Worm (Caenorhabditis elegans) whole organism, midembryonic: ENCODE data around the gene ZK742.4.
A peak's percentile ranks its signal among the peaks of the same experiment; 100 is the strongest.

ENCODE experiments used
- T22C8.4 ChIP-seq: fragments of 200-800 bp; sonication (Bioruptor generic); IDR thresholded peaks from 2 replicates; pipeline ENCODE4 v1.3.6; 2022; ENCODE audit warnings: missing genetic modification characterization, missing compliant biosample characterization
- cog-1 ChIP-seq: sonication (generic microtip); optimal IDR thresholded peaks from 2 replicates; lab custom pipeline; 2016; ENCODE audit warnings: missing genetic modification characterization, missing compliant biosample characterization
- flt-1 ChIP-seq: fragments of 200-800 bp; sonication (Bioruptor generic); IDR thresholded peaks from 2 replicates; pipeline ENCODE4 v1.3.6; 2022; ENCODE audit warnings: missing genetic modification characterization, missing compliant biosample characterization
- klf-2 ChIP-seq: fragments of 200-800 bp; sonication (Bioruptor generic); conservative IDR thresholded peaks from 2 replicates; pipeline ENCODE4 v1.3.6; 2022; ENCODE audit warnings: missing genetic modification reagents, missing genetic modification characterization, missing compliant biosample characterization
- med-1 ChIP-seq: sonication (generic microtip); optimal IDR thresholded peaks from 2 replicates; lab custom pipeline; 2017; ENCODE audit warnings: missing genetic modification characterization, mild to moderate bottlenecking, missing compliant biosample characterization, antibody characterized with exemption, missing genetic modification reagents; ENCODE audit not compliant: insufficient read depth
- ref-1 ChIP-seq: fragments of 200-800 bp; sonication (Bioruptor generic); conservative IDR thresholded peaks from 2 replicates; pipeline ENCODE4 v1.3.6; 2022; ENCODE audit warnings: missing genetic modification reagents, missing genetic modification characterization, missing compliant biosample characterization
- tab-1 ChIP-seq: fragments of 200-800 bp; sonication (Bioruptor generic); IDR thresholded peaks from 2 replicates; pipeline ENCODE4 v1.3.6; 2022; ENCODE audit warnings: missing genetic modification characterization, missing compliant biosample characterization
- ztf-23 ChIP-seq: fragments of 200-800 bp; sonication (Bioruptor generic); IDR thresholded peaks from 2 replicates; pipeline ENCODE4 v1.3.6; 2022; ENCODE audit warnings: missing genetic modification reagents, missing genetic modification characterization, missing compliant biosample characterization
- ztf-29 ChIP-seq: fragments of 200-800 bp; sonication (Bioruptor generic); IDR thresholded peaks from 2 replicates; pipeline ENCODE4 v1.3.6; 2022; ENCODE audit warnings: missing genetic modification reagents, missing genetic modification characterization, missing compliant biosample characterization

ZK742.4 gene

ce11 chrV:7776029-7776628 lies 35.5 kb downstream of the ZK742.4 start, which contains the start of the genes rpl-39 and rps-30:
rpl-39 (minus strand) TSS chrV:7776079.
rps-30 (plus strand) TSS chrV:7776578.
- TF ChIP-seq ztf-29 (no peak), ztf-23 (GFP tag; lab: Robert Waterston, UW) (peak; percentile 59; the same call in 1 of the 2 replicates), flt-1 (GFP tag; lab: Robert Waterston, UW) (no peak), cog-1 (peak; percentile 13), med-1 (GFP tag; lab: Kevin White, UChicago) (no peak), T22C8.4 (GFP tag; lab: Robert Waterston, UW) (peak; percentile 21; the same call in 1 of the 2 replicates), klf-2 (no peak), tab-1 (GFP tag; lab: Robert Waterston, UW) (no peak)

DNA sequence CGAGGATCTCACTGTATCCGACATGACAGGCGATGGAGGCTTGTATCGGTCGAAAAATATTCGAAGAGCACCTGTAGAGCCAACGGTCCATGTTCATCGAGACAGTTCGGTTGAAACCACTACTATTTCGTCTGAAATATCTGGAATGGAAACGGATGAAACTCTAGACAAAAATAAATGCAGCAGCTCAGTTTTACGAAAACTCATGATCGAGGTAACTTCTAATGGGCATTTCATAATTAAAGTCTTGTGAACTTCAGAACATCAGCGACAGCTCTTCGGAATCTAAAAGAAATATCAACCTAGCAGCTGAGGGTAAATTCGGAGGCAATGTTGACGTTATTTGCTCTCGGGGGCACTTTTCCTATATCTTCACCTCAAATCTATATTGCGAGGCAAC lies 36.4 kb downstream of the ZK742.4 start:
- no peak for TF ChIP-seq klf-2

DNA sequence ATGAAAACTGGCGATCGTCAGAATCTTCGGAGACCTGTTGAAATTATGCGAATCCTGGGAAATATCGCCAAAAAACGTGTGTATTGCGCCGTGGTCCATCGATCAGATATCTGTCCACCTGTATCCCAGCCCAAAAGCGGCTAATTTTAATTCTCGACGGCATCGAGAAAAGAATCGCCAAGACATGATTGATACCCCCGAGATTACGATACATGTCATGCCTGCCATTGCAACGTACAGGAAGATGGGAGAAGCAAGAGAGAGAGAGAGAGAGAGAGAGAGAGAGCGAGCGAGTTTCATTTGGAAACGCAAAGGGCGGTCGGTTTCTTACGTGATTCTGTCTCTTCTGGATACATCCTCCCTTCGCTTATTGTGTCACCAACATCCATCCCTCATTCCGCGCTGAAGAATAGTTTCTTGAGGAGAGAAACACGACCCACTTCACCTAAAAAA lies 37.4 kb downstream of the ZK742.4 start, which contains the start of gene grl-10:
Gene grl-10 (plus strand): TSS at position 403 of the 453 bp plus-strand sequence.
- TF ChIP-seq ztf-29 (no peak), flt-1 (GFP tag; lab: Robert Waterston, UW) (no peak), tab-1 (GFP tag; lab: Robert Waterston, UW) (no peak), klf-2 (no peak)

ce11 chrV:7773647-7774046 lies 37.9 kb downstream of the ZK742.4 start:
- TF ChIP-seq ztf-29 = no peak
- no peak for TF ChIP-seq flt-1 (GFP tag; lab: Robert Waterston, UW)
- TF ChIP-seq cog-1 = no peak
- TF ChIP-seq T22C8.4 (GFP tag; lab: Robert Waterston, UW) = no peak
- no peak for TF ChIP-seq tab-1 (GFP tag; lab: Robert Waterston, UW)
- TF ChIP-seq med-1 (GFP tag; lab: Kevin White, UChicago) = no peak
- TF ChIP-seq ztf-23 (GFP tag; lab: Robert Waterston, UW) = no peak
- no peak for TF ChIP-seq ref-1
- no peak for TF ChIP-seq klf-2

DNA sequence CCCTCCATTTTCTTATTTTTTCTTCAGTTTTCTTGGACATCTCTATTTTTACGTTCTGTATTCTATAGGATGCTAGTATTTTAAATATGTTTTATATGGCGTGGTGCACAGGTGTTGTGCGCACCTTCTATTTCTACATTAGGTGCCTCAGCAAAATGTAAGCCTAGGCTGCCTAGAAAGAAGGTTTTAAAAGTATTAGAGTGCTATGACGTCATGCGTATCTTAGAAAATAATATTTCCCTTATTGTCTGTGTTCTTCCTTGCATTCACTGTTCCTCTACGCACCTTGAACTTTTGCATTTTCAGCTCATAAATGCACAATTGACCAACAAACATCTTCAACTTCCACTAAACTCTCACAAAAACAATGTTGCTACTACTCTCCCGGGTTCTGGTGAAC lies 40.6 kb downstream of the ZK742.4 start, which contains the start of gene frpr-3:
Gene frpr-3 (plus strand): TSS at position 301 of the 400 bp plus-strand sequence.
- TF ChIP-seq ztf-23 (GFP tag; lab: Robert Waterston, UW) (no peak), cog-1 (no peak), ztf-29 (no peak), tab-1 (GFP tag; lab: Robert Waterston, UW) (no peak), ref-1 (no peak), klf-2 (no peak), flt-1 (GFP tag; lab: Robert Waterston, UW) (no peak), T22C8.4 (GFP tag; lab: Robert Waterston, UW) (no peak), med-1 (GFP tag; lab: Kevin White, UChicago) (no peak)

DNA sequence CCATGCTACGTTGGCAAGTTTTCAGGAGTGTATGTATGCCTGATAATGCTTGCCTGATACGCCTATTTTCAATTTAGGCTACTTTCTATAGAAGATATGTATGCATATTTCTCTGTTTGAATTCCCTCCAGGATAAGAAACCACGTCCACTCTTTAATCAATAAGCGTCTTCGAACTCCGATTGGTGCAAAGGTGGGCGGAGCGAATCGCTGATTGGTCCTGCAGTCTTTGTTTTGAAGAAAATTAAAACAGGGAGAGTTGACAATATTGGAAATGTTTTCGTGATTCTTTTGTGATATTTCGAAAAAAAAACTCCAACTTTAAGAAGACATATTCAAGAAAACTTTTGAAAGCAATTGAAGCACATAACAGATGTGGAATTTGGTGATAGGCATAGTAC lies 49.7 kb downstream of the ZK742.4 start:
- no peak for TF ChIP-seq med-1 (GFP tag; lab: Kevin White, UChicago)
- no peak for TF ChIP-seq flt-1 (GFP tag; lab: Robert Waterston, UW)
- no peak for TF ChIP-seq ztf-29
- TF ChIP-seq ztf-23 (GFP tag; lab: Robert Waterston, UW) = no peak
- TF ChIP-seq T22C8.4 (GFP tag; lab: Robert Waterston, UW) = no peak
- TF ChIP-seq ref-1 = no peak
- no peak for TF ChIP-seq klf-2
- no peak for TF ChIP-seq tab-1 (GFP tag; lab: Robert Waterston, UW)
- no peak for TF ChIP-seq cog-1
